Worm (Caenorhabditis elegans): ENCODE data around the gene C18D11.3.

ce11 chrIII:11871617-11872016 lies 48.4 kb downstream of the C18D11.3 start:
- TF ChIP-seq him-1 (tag; optimal IDR thresholded peaks at IDR 0.05) (no peak), dao-5 (tag; optimal IDR thresholded peaks at IDR 0.05) (no peak)

All from whole organism, L4/young adult.